Fruit fly (Drosophila melanogaster) whole organism, embryonic: Measurements from ENCODE around the gene CG1136.

Source experiments
- B-H2 ChIP-seq: fragments of 200-800 bp; sonication (Bioruptor generic); optimal IDR thresholded peaks from 2 replicates; lab custom pipeline; 2018; ENCODE audit warnings: missing biosample characterization, mild to moderate bottlenecking, missing genetic modification characterization
- CG10366 ChIP-seq: fragments of 200-800 bp; sonication (Bioruptor generic); IDR thresholded peaks from 2 replicates; pipeline ENCODE4 v1.3.6; 2022; ENCODE audit warnings: missing biosample characterization, missing genetic modification characterization
- CG10565 ChIP-seq: fragments of 200-800 bp; sonication (Bioruptor generic); optimal IDR thresholded peaks from 3 replicates; lab custom pipeline; 2016; ENCODE audit warnings: missing biosample characterization, mild to moderate bottlenecking, missing genetic modification characterization
- CG10979 ChIP-seq: fragments of 200-800 bp; sonication (Bioruptor generic); optimal IDR thresholded peaks from 2 replicates; lab custom pipeline; 2018; ENCODE audit warnings: missing biosample characterization, mild to moderate bottlenecking, missing genetic modification characterization, moderate library complexity
- CG11247 ChIP-seq: fragments of 200-800 bp; sonication (Bioruptor generic); IDR thresholded peaks from 2 replicates; pipeline ENCODE4 v1.3.6; 2022; ENCODE audit warnings: missing biosample characterization, missing genetic modification characterization
- CG12104 ChIP-seq: fragments of 200-800 bp; sonication (Bioruptor generic); optimal IDR thresholded peaks from 3 replicates; lab custom pipeline; 2016; ENCODE audit warnings: missing biosample characterization, missing genetic modification characterization
- CG14965 ChIP-seq: fragments of 200-800 bp; sonication (Bioruptor generic); optimal IDR thresholded peaks from 2 replicates; lab custom pipeline; 2016; ENCODE audit warnings: missing biosample characterization, missing genetic modification characterization, borderline replicate concordance
- CG15073 ChIP-seq: fragments of 200-800 bp; sonication (Bioruptor generic); optimal IDR thresholded peaks from 2 replicates; lab custom pipeline; 2016; ENCODE audit warnings: missing biosample characterization, missing genetic modification characterization
- CG16863 ChIP-seq: fragments of 200-800 bp; sonication (Bioruptor generic); optimal IDR thresholded peaks from 3 replicates; lab custom pipeline; 2016; ENCODE audit warnings: missing biosample characterization, missing genetic modification characterization
- CG18011 ChIP-seq: fragments of 200-800 bp; sonication (Bioruptor generic); optimal IDR thresholded peaks from 2 replicates; lab custom pipeline; 2017; ENCODE audit warnings: missing biosample characterization, missing genetic modification characterization, mild to moderate bottlenecking, moderate library complexity, missing genotype
- CG2116 ChIP-seq: fragments of 200-800 bp; sonication (Bioruptor generic); optimal IDR thresholded peaks from 3 replicates; lab custom pipeline; 2018; ENCODE audit warnings: missing biosample characterization, mild to moderate bottlenecking, missing genetic modification characterization
- CG2875 ChIP-seq: fragments of 200-800 bp; sonication (Bioruptor generic); optimal IDR thresholded peaks from 2 replicates; lab custom pipeline; 2017; ENCODE audit warnings: missing biosample characterization, mild to moderate bottlenecking, missing genetic modification characterization, missing genetic modification reagents
- CG3726 ChIP-seq: fragments of 200-800 bp; sonication (Bioruptor generic); IDR thresholded peaks from 3 replicates; pipeline ENCODE4, ENCODE4 v1.3.6; 2022; ENCODE audit warnings: missing biosample characterization, missing genetic modification characterization
- CG3838 ChIP-seq: fragments of 200-800 bp; sonication (Bioruptor generic); optimal IDR thresholded peaks from 3 replicates; lab custom pipeline; 2016; ENCODE audit warnings: missing biosample characterization, missing genetic modification characterization
- CG43689 ChIP-seq: fragments of 200-800 bp; sonication (Bioruptor generic); IDR thresholded peaks from 2 replicates; pipeline ENCODE4 v1.3.6; 2022; ENCODE audit warnings: missing biosample characterization, missing genetic modification characterization
- CG6791 ChIP-seq: fragments of 200-800 bp; sonication (Bioruptor generic); IDR thresholded peaks from 3 replicates; pipeline ENCODE4 v1.3.6; 2022; ENCODE audit warnings: missing biosample characterization, missing genetic modification characterization; ENCODE audit not compliant: partially characterized antibody
- CG7357 ChIP-seq: fragments of 200-800 bp; sonication (Bioruptor generic); IDR thresholded peaks from 3 replicates; pipeline ENCODE4 v1.3.6; 2022; ENCODE audit warnings: missing biosample characterization, missing genetic modification characterization
- CG8290 ChIP-seq, 3 experiments: fragments of 200-800 bp; sonication (Bioruptor generic); optimal IDR thresholded peaks; 2 replicates each; lab custom pipeline; 2016 to 2019; ENCODE audit warnings: missing biosample characterization in 3 of 3, missing genetic modification characterization in 3 of 3, mild to moderate bottlenecking in 2 of 3, moderate library complexity in 1 of 3
- CG9797 ChIP-seq: fragments of 200-800 bp; sonication (Bioruptor generic); optimal IDR thresholded peaks from 3 replicates; lab custom pipeline; 2018; ENCODE audit warnings: missing biosample characterization, mild to moderate bottlenecking, missing genetic modification characterization
- CG9817 ChIP-seq: fragments of 200-800 bp; sonication (Bioruptor generic); optimal IDR thresholded peaks from 2 replicates; lab custom pipeline; 2018; ENCODE audit warnings: missing biosample characterization, mild to moderate bottlenecking, missing genetic modification characterization, moderate library complexity
- CoRest ChIP-seq: fragments of 200-800 bp; sonication (Bioruptor generic); optimal IDR thresholded peaks from 3 replicates; lab custom pipeline; 2018; ENCODE audit warnings: missing biosample characterization, mild to moderate bottlenecking, missing genetic modification characterization, moderate library complexity
- Dfd ChIP-seq, 2 experiments: fragments of >200 bp; optimal IDR thresholded peaks; 2 replicates each; lab custom pipeline; 2017; ENCODE audit warnings: missing biosample characterization in 2 of 2, missing genetic modification characterization in 2 of 2
- Dip2 ChIP-seq: fragments of 200-800 bp; sonication (Bioruptor generic); IDR thresholded peaks from 2 replicates; pipeline ENCODE4 v1.3.6; 2022; ENCODE audit warnings: missing biosample characterization, missing genetic modification characterization
- Elba2 ChIP-seq: fragments of 200-800 bp; sonication (Bioruptor generic); optimal IDR thresholded peaks from 3 replicates; lab custom pipeline; 2016; ENCODE audit warnings: missing biosample characterization, missing genetic modification characterization
- H2.0 ChIP-seq: fragments of 200-800 bp; sonication (Bioruptor generic); IDR thresholded peaks from 2 replicates; pipeline ENCODE4 v1.3.6; 2022; ENCODE audit warnings: missing biosample characterization, missing genetic modification characterization
- HLH54F ChIP-seq: fragments of 200-800 bp; sonication (Bioruptor generic); optimal IDR thresholded peaks from 3 replicates; lab custom pipeline; 2016; ENCODE audit warnings: missing biosample characterization, missing genetic modification characterization
- Hey ChIP-seq: fragments of 200-800 bp; sonication (Bioruptor generic); optimal IDR thresholded peaks from 3 replicates; lab custom pipeline; 2018; ENCODE audit warnings: missing biosample characterization, mild to moderate bottlenecking, missing genetic modification characterization
- Mes4 ChIP-seq: fragments of 200-800 bp; sonication (Bioruptor generic); optimal IDR thresholded peaks from 2 replicates; lab custom pipeline; 2016; ENCODE audit warnings: missing biosample characterization, missing genetic modification characterization
- Pdp1 ChIP-seq, 2 experiments: fragments of 200-800 bp; sonication (Bioruptor generic); optimal IDR thresholded peaks; 3 replicates each; lab custom pipeline; 2016; ENCODE audit warnings: missing biosample characterization in 2 of 2, missing genetic modification characterization in 2 of 2, mild to moderate bottlenecking in 1 of 2, moderate library complexity in 1 of 2
- ab ChIP-seq: fragments of 200-800 bp; sonication (Bioruptor generic); optimal IDR thresholded peaks from 2 replicates; lab custom pipeline; 2016; ENCODE audit warnings: missing biosample characterization, missing genetic modification characterization
- bsh ChIP-seq, 2 experiments: fragments of 200-800 bp; sonication (Bioruptor generic); optimal IDR thresholded peaks; 2 replicates each; lab custom pipeline; 2017 to 2018; ENCODE audit warnings: mild to moderate bottlenecking in 2 of 2, missing biosample characterization in 2 of 2, missing genetic modification characterization in 2 of 2, moderate library complexity in 1 of 2
- dan ChIP-seq: fragments of 200-800 bp; sonication (Bioruptor generic); IDR thresholded peaks from 2 replicates; pipeline ENCODE4 v1.3.6; 2022; ENCODE audit warnings: missing biosample characterization, missing genetic modification characterization
- dati ChIP-seq: fragments of 200-800 bp; sonication (Bioruptor generic); IDR thresholded peaks from 2 replicates; pipeline ENCODE4 v1.3.6; 2022; ENCODE audit warnings: missing biosample characterization, missing genetic modification characterization
- disco-r ChIP-seq: fragments of 200-800 bp; sonication (Bioruptor generic); optimal IDR thresholded peaks from 2 replicates; lab custom pipeline; 2016; ENCODE audit warnings: missing biosample characterization, missing genetic modification characterization
- en ChIP-seq: fragments of 200-800 bp; sonication (Bioruptor generic); optimal IDR thresholded peaks from 2 replicates; lab custom pipeline; 2016; ENCODE audit warnings: missing biosample characterization, missing genetic modification characterization
- gcm2 ChIP-seq: fragments of 200-800 bp; sonication (Bioruptor generic); optimal IDR thresholded peaks from 2 replicates; lab custom pipeline; 2016; ENCODE audit warnings: missing biosample characterization, missing genetic modification characterization
- grau ChIP-seq: fragments of 200-800 bp; optimal IDR thresholded peaks from 3 replicates; lab custom pipeline; 2019; ENCODE audit warnings: missing biosample characterization, mild to moderate bottlenecking, missing genetic modification characterization, moderate library complexity
- her ChIP-seq: fragments of 200-800 bp; sonication (Bioruptor generic); optimal IDR thresholded peaks from 2 replicates; lab custom pipeline; 2016; ENCODE audit warnings: missing biosample characterization, missing genetic modification characterization
- ind ChIP-seq: fragments of 200-800 bp; sonication (Bioruptor generic); optimal IDR thresholded peaks from 3 replicates; lab custom pipeline; 2016; ENCODE audit warnings: missing biosample characterization, missing genetic modification characterization
- insv ChIP-seq, 2 experiments: fragments of 200-800 bp; sonication (Bioruptor generic); optimal IDR thresholded peaks; 3 replicates each; lab custom pipeline; 2016 to 2018; ENCODE audit warnings: missing biosample characterization in 2 of 2, missing genetic modification characterization in 2 of 2
- lab ChIP-seq: fragments of 200-800 bp; sonication (Bioruptor generic); optimal IDR thresholded peaks from 3 replicates; lab custom pipeline; 2017; ENCODE audit warnings: missing biosample characterization, missing genetic modification characterization, mild to moderate bottlenecking, moderate library complexity, missing genetic modification reagents
- lov ChIP-seq, 2 experiments: fragments of 200-800 bp in 1 of 2; fragments of >200 bp in 1 of 2; sonication (Bioruptor generic) in 1 of 2; IDR thresholded peaks in 1 of 2; optimal IDR thresholded peaks in 1 of 2; 2 replicates in 1 of 2; 3 replicates in 1 of 2; pipeline versions ENCODE4 v1.3.6 to Lab custom; 2017 to 2022; ENCODE audit warnings: missing biosample characterization in 1 of 2, missing genetic modification characterization in 1 of 2
- mirr ChIP-seq: fragments of 200-800 bp; sonication (Bioruptor generic); optimal IDR thresholded peaks from 3 replicates; lab custom pipeline; 2018; ENCODE audit warnings: missing biosample characterization, mild to moderate bottlenecking, missing genetic modification characterization
- nau ChIP-seq: fragments of 200-800 bp; sonication (Bioruptor generic); optimal IDR thresholded peaks from 3 replicates; lab custom pipeline; 2017; ENCODE audit warnings: missing biosample characterization, mild to moderate bottlenecking, missing genetic modification characterization, missing genetic modification reagents
- org-1 ChIP-seq: fragments of 200-800 bp; sonication (Bioruptor generic); optimal IDR thresholded peaks from 2 replicates; lab custom pipeline; 2017; ENCODE audit warnings: missing biosample characterization, missing genetic modification characterization
- salm ChIP-seq: fragments of 200-800 bp; sonication (Bioruptor generic); optimal IDR thresholded peaks from 2 replicates; lab custom pipeline; 2018; ENCODE audit warnings: missing biosample characterization, mild to moderate bottlenecking, missing genetic modification characterization
- scrt ChIP-seq: fragments of 200-800 bp; sonication (Bioruptor generic); optimal IDR thresholded peaks from 2 replicates; lab custom pipeline; 2018; ENCODE audit warnings: missing biosample characterization, mild to moderate bottlenecking, missing genetic modification characterization, moderate library complexity
- sima ChIP-seq: fragments of 200-800 bp; sonication (Bioruptor generic); optimal IDR thresholded peaks from 2 replicates; lab custom pipeline; 2016; ENCODE audit warnings: missing biosample characterization, missing genetic modification characterization
- slou ChIP-seq: fragments of 200-800 bp; sonication (Bioruptor generic); optimal IDR thresholded peaks from 3 replicates; lab custom pipeline; 2016; ENCODE audit warnings: missing biosample characterization, missing genetic modification characterization

The CG1136 gene

dm6 chr3L:4102496-4103257 lies 56.3 kb downstream of the CG1136 start, which contains the start of gene CG14995 (continued):
- TF ChIP-seq CG8290 (GFP tag; optimal IDR thresholded peaks at IDR 0.05; lab: Kevin White, UChicago) (no peak), CG8290 (tag; optimal IDR thresholded peaks at IDR 0.05; lab: Kevin White, UChicago) (peak in 1 of 2 experiments; percentile 55), CG15073 (no peak), CG14965 (GFP tag; lab: Kevin White, UChicago) (no peak), HLH54F (GFP tag; lab: Kevin White, UChicago) (no peak), CG10366 (GFP tag; lab: Robert Waterston, UW) (no peak), CG2116 (GFP tag; lab: Kevin White, UChicago) (peak; percentile 30), B-H2 (no peak), CG7357 (GFP tag; lab: Robert Waterston, UW) (no peak), Hey (tag; lab: Kevin White, UChicago) (no peak), CG43689 (no peak), bsh (GFP tag; optimal IDR thresholded peaks at IDR 0.05; lab: Kevin White, UChicago) (peak in 1 of 2 experiments; percentile 0), org-1 (GFP tag; lab: Kevin White, UChicago) (no peak), Dip2 (GFP tag; lab: Robert Waterston, UW) (no peak), her (GFP tag; lab: Kevin White, UChicago) (no peak), CG3838 (no peak), CG12104 (no peak), CG10565 (GFP tag; lab: Kevin White, UChicago) (no peak), Pdp1 (GFP tag; optimal IDR thresholded peaks at IDR 0.05; lab: Kevin White, UChicago) (peak in 1 of 2 experiments; percentile 81), scrt (GFP tag; lab: Kevin White, UChicago) (peak; percentile 52), CG11247 (no peak), slou (GFP tag; lab: Kevin White, UChicago) (no peak), ab (GFP tag; lab: Kevin White, UChicago) (no peak), grau (tag; lab: Kevin White, UChicago) (peak; percentile 9), dan (GFP tag; lab: Robert Waterston, UW) (no peak), Elba2 (GFP tag; lab: Kevin White, UChicago) (peak; percentile 84), CoRest (no peak), CG2875 (GFP tag; lab: Kevin White, UChicago) (no peak), CG9817 (no peak), lov (optimal IDR thresholded peaks at IDR 0.05; lab: Kevin White, UChicago) (no peak), lov (GFP tag; IDR thresholded peaks at IDR 0.05; lab: Robert Waterston, UW) (no peak), CG18011 (GFP tag; lab: Kevin White, UChicago) (no peak), Dfd (GFP tag; optimal IDR thresholded peaks at IDR 0.05; lab: Kevin White, UChicago) (no peak), CG16863 (GFP tag; lab: Kevin White, UChicago) (no peak), dati (no peak), CG9797 (GFP tag; lab: Kevin White, UChicago) (no peak), nau (peak; percentile 72), insv (GFP tag; optimal IDR thresholded peaks at IDR 0.05; lab: Kevin White, UChicago) (no peak), CG6791 (peak; percentile 63; the same call in 2 of the 3 replicates), en (GFP tag; lab: Kevin White, UChicago) (no peak), Mes4 (GFP tag; lab: Kevin White, UChicago) (no peak), disco-r (GFP tag; lab: Kevin White, UChicago) (no peak), mirr (GFP tag; lab: Kevin White, UChicago) (peak; percentile 77), lab (GFP tag; lab: Kevin White, UChicago) (peak; percentile 67), gcm2 (GFP tag; lab: Kevin White, UChicago) (no peak), sima (GFP tag; lab: Kevin White, UChicago) (no peak), ind (no peak), CG10979 (tag; lab: Kevin White, UChicago) (peak; percentile 8), H2.0 (GFP tag; lab: Robert Waterston, UW) (no peak), CG3726 (GFP tag; lab: Robert Waterston, UW) (no peak), salm (tag; lab: Kevin White, UChicago) (peak; percentile 21)
